Fruit fly (Drosophila melanogaster) whole organism, prepupa: Measurements from ENCODE around the gene sti.

Experiments used
- CG11294 ChIP-seq: fragments of 200-800 bp; sonication (Bioruptor generic); IDR thresholded peaks from 2 replicates; pipeline ENCODE4 v1.3.6; 2022; ENCODE audit warnings: missing biosample characterization, missing genetic modification characterization
- CG11902 ChIP-seq: fragments of 200-800 bp; sonication (Bioruptor generic); optimal IDR thresholded peaks from 3 replicates; lab custom pipeline; 2016; ENCODE audit warnings: missing biosample characterization, missing genetic modification characterization
- CG1621 ChIP-seq: fragments of 200-800 bp; sonication (Bioruptor generic); optimal IDR thresholded peaks from 3 replicates; lab custom pipeline; 2018; ENCODE audit warnings: missing biosample characterization, mild to moderate bottlenecking, missing genetic modification characterization
- CG16779 ChIP-seq: fragments of 200-800 bp; sonication (Bioruptor generic); optimal IDR thresholded peaks from 3 replicates; lab custom pipeline; 2017; ENCODE audit warnings: missing biosample characterization, mild to moderate bottlenecking, missing genetic modification characterization
- CG3032 ChIP-seq: fragments of 200-800 bp; optimal IDR thresholded peaks from 2 replicates; lab custom pipeline; 2019; ENCODE audit warnings: missing biosample characterization, mild to moderate bottlenecking, missing genetic modification characterization, moderate library complexity
- CG31627 ChIP-seq: fragments of 200-800 bp; sonication (Bioruptor generic); optimal IDR thresholded peaks from 3 replicates; lab custom pipeline; 2016; ENCODE audit warnings: missing biosample characterization, missing genetic modification characterization
- CG32006 ChIP-seq: fragments of 200-800 bp; sonication (Bioruptor generic); optimal IDR thresholded peaks from 3 replicates; lab custom pipeline; 2017; ENCODE audit warnings: missing biosample characterization, mild to moderate bottlenecking, missing genetic modification characterization
- CG34406 ChIP-seq: fragments of 200-800 bp; sonication (Bioruptor generic); optimal IDR thresholded peaks from 3 replicates; lab custom pipeline; 2016; ENCODE audit warnings: missing biosample characterization, missing genetic modification characterization
- CG3919 ChIP-seq: fragments of 200-800 bp; sonication (Bioruptor generic); optimal IDR thresholded peaks from 3 replicates; lab custom pipeline; 2016; ENCODE audit warnings: missing biosample characterization, missing genetic modification characterization
- CG4318 ChIP-seq: fragments of 200-800 bp; sonication (Bioruptor generic); optimal IDR thresholded peaks from 3 replicates; lab custom pipeline; 2017; ENCODE audit warnings: missing biosample characterization, mild to moderate bottlenecking, missing genetic modification characterization
- CG6808 ChIP-seq: fragments of 200-800 bp; sonication (Bioruptor generic); optimal IDR thresholded peaks from 3 replicates; lab custom pipeline; 2017; ENCODE audit warnings: missing biosample characterization, missing genetic modification characterization, mild to moderate bottlenecking, moderate library complexity, missing genetic modification reagents
- CG6854 ChIP-seq: fragments of 200-800 bp; sonication (Bioruptor generic); optimal IDR thresholded peaks from 2 replicates; lab custom pipeline; 2017; ENCODE audit warnings: missing biosample characterization, mild to moderate bottlenecking, missing genetic modification characterization
- CG7368 ChIP-seq: fragments of 200-800 bp; sonication (Bioruptor generic); optimal IDR thresholded peaks from 3 replicates; lab custom pipeline; 2016; ENCODE audit warnings: missing biosample characterization, missing genetic modification characterization
- CG8319 ChIP-seq: fragments of 200-800 bp; sonication (Bioruptor generic); optimal IDR thresholded peaks from 3 replicates; lab custom pipeline; 2016; ENCODE audit warnings: missing biosample characterization, missing genetic modification characterization
- CG9139 ChIP-seq: fragments of 200-800 bp; sonication (Bioruptor generic); optimal IDR thresholded peaks from 3 replicates; lab custom pipeline; 2017; ENCODE audit warnings: missing biosample characterization, mild to moderate bottlenecking, missing genetic modification characterization
- Eip75B ChIP-seq: fragments of 200-800 bp; sonication (Bioruptor generic); optimal IDR thresholded peaks from 3 replicates; lab custom pipeline; 2016; ENCODE audit warnings: missing biosample characterization, missing genetic modification characterization
- Eip78C ChIP-seq: fragments of 200-800 bp; sonication (Bioruptor generic); peaks from one replicate; lab custom pipeline; 2016; ENCODE audit warnings: missing biosample characterization, missing genetic modification characterization
- Eip93F ChIP-seq: fragments of 200-800 bp; sonication (Bioruptor generic); optimal IDR thresholded peaks from 2 replicates; lab custom pipeline; 2016; ENCODE audit warnings: missing biosample characterization, mild to moderate bottlenecking, missing genetic modification characterization
- Ets96B ChIP-seq: fragments of 200-800 bp; optimal IDR thresholded peaks from 2 replicates; lab custom pipeline; 2019; ENCODE audit warnings: missing biosample characterization, mild to moderate bottlenecking, missing genetic modification characterization, moderate library complexity
- Gug ChIP-seq: fragments of 200-800 bp; sonication (Bioruptor generic); IDR thresholded peaks from 2 replicates; pipeline ENCODE4 v1.3.6; 2022; ENCODE audit warnings: missing biosample characterization, missing genetic modification characterization
- Hr39 ChIP-seq: fragments of 200-800 bp; sonication (Bioruptor generic); optimal IDR thresholded peaks from 2 replicates; lab custom pipeline; 2016; ENCODE audit warnings: missing biosample characterization, missing genetic modification characterization
- Hr4 ChIP-seq: fragments of 200-800 bp; sonication (Bioruptor generic); optimal IDR thresholded peaks from 3 replicates; lab custom pipeline; 2016; ENCODE audit warnings: missing biosample characterization, missing genetic modification characterization
- Lpt ChIP-seq: fragments of 200-800 bp; sonication (Bioruptor generic); optimal IDR thresholded peaks from 3 replicates; lab custom pipeline; 2016; ENCODE audit warnings: missing biosample characterization, missing genetic modification characterization
- Met ChIP-seq: fragments of 200-800 bp; sonication (Bioruptor generic); optimal IDR thresholded peaks from 3 replicates; lab custom pipeline; 2016; ENCODE audit warnings: missing biosample characterization, missing genetic modification characterization
- OdsH ChIP-seq: fragments of 200-800 bp; sonication (Bioruptor generic); optimal IDR thresholded peaks from 3 replicates; lab custom pipeline; 2016; ENCODE audit warnings: missing biosample characterization, missing genetic modification characterization
- Smox ChIP-seq: fragments of 200-800 bp; sonication (Bioruptor generic); optimal IDR thresholded peaks from 3 replicates; lab custom pipeline; 2016; ENCODE audit warnings: missing biosample characterization, missing genetic modification characterization
- Sox102F ChIP-seq: fragments of 200-800 bp; sonication (Bioruptor generic); optimal IDR thresholded peaks from 2 replicates; lab custom pipeline; 2016; ENCODE audit warnings: missing biosample characterization, mild to moderate bottlenecking, missing genetic modification characterization
- Sox15 ChIP-seq: fragments of 200-800 bp; sonication (Bioruptor generic); optimal IDR thresholded peaks from 3 replicates; lab custom pipeline; 2016; ENCODE audit warnings: missing biosample characterization, missing genetic modification characterization
- cyc ChIP-seq: fragments of 200-800 bp; sonication (Bioruptor generic); optimal IDR thresholded peaks from 3 replicates; lab custom pipeline; 2016; ENCODE audit warnings: missing biosample characterization, missing genetic modification characterization
- dac ChIP-seq: fragments of 200-800 bp; sonication (Bioruptor generic); optimal IDR thresholded peaks from 2 replicates; lab custom pipeline; 2017; ENCODE audit warnings: missing biosample characterization, mild to moderate bottlenecking, missing genetic modification characterization
- dsx ChIP-seq: fragments of 200-800 bp; optimal IDR thresholded peaks from 3 replicates; lab custom pipeline; 2019; ENCODE audit warnings: missing biosample characterization, mild to moderate bottlenecking, missing genetic modification characterization, moderate library complexity; ENCODE audit not compliant: poor library complexity, severe bottlenecking
- esn ChIP-seq: fragments of 200-800 bp; sonication (Bioruptor generic); optimal IDR thresholded peaks from 2 replicates; lab custom pipeline; 2016; ENCODE audit warnings: missing biosample characterization, mild to moderate bottlenecking, missing genetic modification characterization, moderate library complexity
- fd59A ChIP-seq: fragments of 200-800 bp; sonication (Bioruptor generic); optimal IDR thresholded peaks from 2 replicates; lab custom pipeline; 2017; ENCODE audit warnings: missing biosample characterization, mild to moderate bottlenecking, missing genetic modification characterization, missing genetic modification reagents
- fkh ChIP-seq: fragments of 200-800 bp; sonication (Bioruptor generic); optimal IDR thresholded peaks from 3 replicates; lab custom pipeline; 2017; ENCODE audit warnings: missing biosample characterization, mild to moderate bottlenecking, missing genetic modification characterization, moderate library complexity
- pdm3 ChIP-seq: fragments of 200-800 bp; sonication (Bioruptor generic); optimal IDR thresholded peaks from 3 replicates; lab custom pipeline; 2016; ENCODE audit warnings: missing biosample characterization, missing genetic modification characterization
- spab ChIP-seq: fragments of 200-800 bp; sonication (Bioruptor generic); optimal IDR thresholded peaks from 2 replicates; lab custom pipeline; 2017; ENCODE audit warnings: missing biosample characterization, mild to moderate bottlenecking, missing genetic modification characterization, missing genetic modification reagents
- ss ChIP-seq, 2 experiments: fragments of 200-800 bp; sonication (Bioruptor generic); optimal IDR thresholded peaks; 2 replicates in 1 of 2; 3 replicates in 1 of 2; lab custom pipeline; 2017 to 2018; ENCODE audit warnings: mild to moderate bottlenecking in 2 of 2, missing biosample characterization in 2 of 2, missing genetic modification characterization in 2 of 2, moderate library complexity in 1 of 2
- svp ChIP-seq: fragments of 200-800 bp; sonication (Bioruptor generic); peaks from one replicate; lab custom pipeline; 2016; ENCODE audit warnings: missing biosample characterization, missing genetic modification characterization
- topi ChIP-seq: fragments of 200-800 bp; sonication (Bioruptor generic); optimal IDR thresholded peaks from 3 replicates; lab custom pipeline; 2016; ENCODE audit warnings: missing biosample characterization, missing genetic modification characterization

sti gene

dm6 chr3L:12551671-12552070 lies 37.1 kb upstream of the sti start (continued):
- TF ChIP-seq dsx (GFP tag; lab: Kevin White, UChicago) (peak; percentile 73), fd59A (GFP tag; lab: Kevin White, UChicago) (peak; percentile 67), Ets96B (peak; percentile 78), Eip78C (GFP tag; lab: Kevin White, UChicago) (peak; percentile 93), CG6808 (GFP tag; lab: Kevin White, UChicago) (peak; percentile 80), Hr39 (GFP tag; lab: Kevin White, UChicago) (peak; percentile 77), CG7368 (GFP tag; lab: Kevin White, UChicago) (peak; percentile 67), CG34406 (GFP tag; lab: Kevin White, UChicago) (peak; percentile 69), CG4318 (GFP tag; lab: Kevin White, UChicago) (peak; percentile 17), CG31627 (GFP tag; lab: Kevin White, UChicago) (peak; percentile 81), Eip75B (GFP tag; lab: Kevin White, UChicago) (peak; percentile 77), CG11294 (GFP tag; lab: Robert Waterston, UW) (no peak), CG16779 (tag; lab: Kevin White, UChicago) (peak; percentile 42), CG9139 (peak; percentile 62), dac (GFP tag; lab: Kevin White, UChicago) (peak; percentile 17), CG8319 (GFP tag; lab: Kevin White, UChicago) (peak; percentile 58), CG3032 (peak; percentile 78), CG32006 (GFP tag; lab: Kevin White, UChicago) (peak; percentile 68), OdsH (GFP tag; lab: Kevin White, UChicago) (peak; percentile 68), ss (GFP tag; optimal IDR thresholded peaks at IDR 0.05; lab: Kevin White, UChicago) (peak; percentile 65 to 73), Eip93F (GFP tag; lab: Kevin White, UChicago) (no peak), Sox15 (GFP tag; lab: Kevin White, UChicago) (peak; percentile 53), Met (GFP tag; lab: Kevin White, UChicago) (peak; percentile 85), pdm3 (GFP tag; lab: Kevin White, UChicago) (peak; percentile 74)

- no peak for TF ChIP-seq CG8319 (GFP tag; lab: Kevin White, UChicago)
- TF ChIP-seq svp (GFP tag; lab: Kevin White, UChicago): peak; percentile 58
- peak; percentile 74 for TF ChIP-seq Eip78C (GFP tag; lab: Kevin White, UChicago)
Observed at dm6 chr3L:12549471-12549870, 34.9 kb upstream of the sti start.

- TF ChIP-seq fkh (GFP tag; lab: Kevin White, UChicago) (peak; percentile 90), CG11902 (GFP tag; lab: Kevin White, UChicago) (no peak)
Observed at dm6 chr3L:12537123-12537522, 22.5 kb upstream of the sti start, which contains the start of gene CG4069. Gene CG4069, minus strand, starts transcription at chr3L:12537315.

- TF ChIP-seq CG11902 (GFP tag; lab: Kevin White, UChicago): no peak
- no peak for TF ChIP-seq topi (GFP tag; lab: Kevin White, UChicago)
- peak; percentile 9 for TF ChIP-seq dsx (GFP tag; lab: Kevin White, UChicago)
- peak; percentile 51 for TF ChIP-seq CG1621
- no peak for TF ChIP-seq CG6854
- TF ChIP-seq esn (GFP tag; lab: Kevin White, UChicago): peak; percentile 2
- peak; percentile 63 for TF ChIP-seq Eip78C (GFP tag; lab: Kevin White, UChicago)
- no peak for TF ChIP-seq Smox
Observed at dm6 chr3L:12534318-12534717, 19.7 kb upstream of the sti start, which contains the start of gene Pmm2. Gene Pmm2, plus strand, starts transcription at chr3L:12534590.

dm6 chr3L:12533392-12534070 lies 18.9 kb upstream of the sti start, which contains the start of the genes Tsf2 and CG34242:
Gene Tsf2, minus strand, starts transcription at chr3L:12533724.
Gene CG34242, plus strand, starts transcription at chr3L:12533996.
- TF ChIP-seq Eip75B (GFP tag; lab: Kevin White, UChicago) (no peak), Gug (GFP tag; lab: Robert Waterston, UW) (peak; percentile 95), Hr4 (GFP tag; lab: Kevin White, UChicago) (no peak), Sox15 (GFP tag; lab: Kevin White, UChicago) (no peak), spab (peak; percentile 74), CG31627 (GFP tag; lab: Kevin White, UChicago) (no peak), CG3032 (peak; percentile 87), esn (GFP tag; lab: Kevin White, UChicago) (peak; percentile 20), CG1621 (peak; percentile 42), svp (GFP tag; lab: Kevin White, UChicago) (no peak), Sox102F (GFP tag; lab: Kevin White, UChicago) (no peak), CG11294 (GFP tag; lab: Robert Waterston, UW) (peak; percentile 83), dac (GFP tag; lab: Kevin White, UChicago) (no peak), CG9139 (peak; percentile 69), CG3919 (GFP tag; lab: Kevin White, UChicago) (peak; percentile 89), fd59A (GFP tag; lab: Kevin White, UChicago) (no peak), fkh (GFP tag; lab: Kevin White, UChicago) (peak; percentile 40), dsx (GFP tag; lab: Kevin White, UChicago) (peak; percentile 88), Lpt (peak; percentile 85), CG7368 (GFP tag; lab: Kevin White, UChicago) (peak; percentile 37), cyc (peak; percentile 85)
